Worm (Caenorhabditis elegans): ENCODE measurements around the gene pygl-1.

- TF ChIP-seq mls-2 (tag; optimal IDR thresholded peaks at IDR 0.05) (no peak), elt-1 (tag; optimal IDR thresholded peaks at IDR 0.05; ENCODE audit: borderline replicate concordance, insufficient read depth) (no peak), ces-1 (GFP tag; optimal IDR thresholded peaks at IDR 0.05) (no peak)
These were observed 1.6 kb downstream of the pygl-1 start for ce11 chrV:3580385-3580784.
